Worm (Caenorhabditis elegans) whole organism, L1 larva: Measurements from ENCODE around the gene asp-16.

Experiments
- Y116A8C.19 ChIP-seq: sonication (generic microtip); optimal IDR thresholded peaks from 2 replicates; lab custom pipeline; 2016; ENCODE audit warnings: missing compliant biosample characterization, missing genetic modification characterization, borderline replicate concordance
- ama-1 ChIP-seq: fragments of 150-350 bp; optimal IDR thresholded peaks from 2 replicates; lab custom pipeline; 2014
- blmp-1 ChIP-seq: fragments of 150-350 bp; optimal IDR thresholded peaks from 2 replicates; lab custom pipeline; 2014; ENCODE audit warnings: missing biosample characterization, missing genetic modification characterization
- ceh-82 ChIP-seq, 3 experiments: fragments of 150-350 bp in 1 of 3; sonication (generic microtip) in 2 of 3; optimal IDR thresholded peaks; 2 replicates each; lab custom pipeline; 2014 to 2017; ENCODE audit warnings: missing biosample characterization in 3 of 3, missing genetic modification characterization in 3 of 3
- jun-1 ChIP-seq: fragments of 150-350 bp; optimal IDR thresholded peaks from 2 replicates; lab custom pipeline; 2014; ENCODE audit warnings: missing biosample characterization, missing genetic modification reagents, missing genetic modification characterization
- lin-35 ChIP-seq, 2 experiments: fragments of 150-350 bp; optimal IDR thresholded peaks; 2 replicates each; lab custom pipeline; 2014; ENCODE audit warnings: missing biosample characterization in 2 of 2, missing genetic modification characterization in 2 of 2, missing genetic modification reagents in 2 of 2
- mep-1 ChIP-seq: fragments of 150-350 bp; optimal IDR thresholded peaks from 2 replicates; lab custom pipeline; 2014; ENCODE audit warnings: missing biosample characterization, missing genetic modification characterization
- nhr-85 ChIP-seq: sonication (generic microtip); peaks from one replicate; lab custom pipeline; 2016; ENCODE audit warnings: missing genetic modification characterization, inconsistent platforms, missing compliant biosample characterization

DNA sequence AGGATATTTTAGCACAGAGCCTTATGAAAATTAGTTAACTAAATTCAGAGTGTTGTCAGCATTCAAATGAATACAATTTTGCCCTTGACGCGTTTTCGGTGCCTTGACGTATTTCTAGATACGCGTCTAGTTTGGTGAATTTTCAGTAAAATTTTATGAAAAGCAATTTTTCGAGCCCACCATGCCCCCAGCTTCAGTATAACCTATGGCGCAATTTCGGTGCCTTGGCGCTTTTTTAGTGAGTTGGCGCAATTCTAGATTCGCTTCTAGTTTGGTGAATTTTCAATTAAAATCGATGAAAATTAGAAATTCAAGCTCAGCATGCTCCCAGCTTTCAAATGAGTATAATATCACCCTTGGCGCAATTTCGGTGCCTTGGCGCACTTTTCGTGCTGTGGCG lies 29.2 kb downstream of the asp-16 start:
- TF ChIP-seq nhr-85 (no peak), Y116A8C.19 (tag; lab: Kevin White, UChicago) (no peak), ceh-82 (tag; optimal IDR thresholded peaks at IDR 0.05; lab: Kevin White, UChicago) (no peak), mep-1 (tag; lab: Kevin White, UChicago) (no peak), ama-1 (lab: Kevin White, UChicago) (no peak), blmp-1 (tag; lab: Kevin White, UChicago) (no peak), lin-35 (GFP tag; optimal IDR thresholded peaks at IDR 0.05; lab: Kevin White, UChicago) (no peak), jun-1 (tag; lab: Kevin White, UChicago) (no peak)
